Worm (Caenorhabditis elegans) whole organism, L2 larva: ENCODE data around the gene C30F2.2.

Source experiments
- C34F6.9 ChIP-seq: fragments of 150-350 bp; optimal IDR thresholded peaks from 2 replicates; lab custom pipeline; 2014; ENCODE audit warnings: missing biosample characterization, missing genetic modification characterization
- F13H6.1 ChIP-seq: sonication (generic microtip); optimal IDR thresholded peaks from 2 replicates; lab custom pipeline; 2016; ENCODE audit warnings: missing genetic modification characterization, missing compliant biosample characterization
- R02D3.7 ChIP-seq: fragments of 150-350 bp; optimal IDR thresholded peaks from 2 replicates; lab custom pipeline; 2014; ENCODE audit warnings: missing biosample characterization, missing genetic modification characterization
- ZK546.5 ChIP-seq: sonication (generic microtip); optimal IDR thresholded peaks from 2 replicates; lab custom pipeline; 2017; ENCODE audit warnings: missing biosample characterization, missing genetic modification characterization
- alr-1 ChIP-seq: fragments of 150-350 bp; optimal IDR thresholded peaks from 2 replicates; lab custom pipeline; 2014; ENCODE audit warnings: missing biosample characterization, missing genetic modification characterization
- aly-2 ChIP-seq: fragments of 150-350 bp; optimal IDR thresholded peaks from 2 replicates; lab custom pipeline; 2014; ENCODE audit warnings: missing biosample characterization, missing genetic modification characterization
- ama-1 ChIP-seq: fragments of 150-350 bp; optimal IDR thresholded peaks from 2 replicates; lab custom pipeline; 2018; ENCODE audit warnings: inconsistent platforms
- ceh-16 ChIP-seq: fragments of 150-350 bp; optimal IDR thresholded peaks from 2 replicates; lab custom pipeline; 2014; ENCODE audit warnings: missing biosample characterization, missing genetic modification characterization
- ceh-82 ChIP-seq: fragments of 150-350 bp; optimal IDR thresholded peaks from 2 replicates; lab custom pipeline; 2014; ENCODE audit warnings: missing biosample characterization, missing genetic modification characterization
- dmd-4 ChIP-seq: sonication (generic microtip); optimal IDR thresholded peaks from 2 replicates; lab custom pipeline; 2017; ENCODE audit warnings: missing biosample characterization, missing genetic modification characterization
- egl-27 ChIP-seq: sonication (generic microtip); optimal IDR thresholded peaks from 3 replicates; lab custom pipeline; 2017; ENCODE audit warnings: missing biosample characterization, missing genetic modification reagents, missing genetic modification characterization
- elt-1 ChIP-seq: fragments of 150-350 bp; optimal IDR thresholded peaks from 2 replicates; lab custom pipeline; 2014; ENCODE audit warnings: missing biosample characterization, missing genetic modification characterization
- elt-3 ChIP-seq: sonication (generic microtip); optimal IDR thresholded peaks from 2 replicates; lab custom pipeline; 2017; ENCODE audit warnings: missing biosample characterization, missing genetic modification characterization
- fos-1 ChIP-seq: fragments of 150-350 bp; optimal IDR thresholded peaks from 2 replicates; lab custom pipeline; 2014; ENCODE audit warnings: missing biosample characterization, missing genetic modification characterization
- lin-11 ChIP-seq: fragments of 150-350 bp; sonication (generic microtip); optimal IDR thresholded peaks from 2 replicates; lab custom pipeline; 2014; ENCODE audit warnings: missing biosample characterization, missing genetic modification characterization, inconsistent platforms, mixed read lengths
- lsy-2 ChIP-seq, 2 experiments: fragments of 150-350 bp in 1 of 2; sonication (generic microtip) in 1 of 2; optimal IDR thresholded peaks; 2 replicates each; lab custom pipeline; 2014 to 2017; ENCODE audit warnings: missing biosample characterization in 2 of 2, missing genetic modification characterization in 2 of 2
- mab-5 ChIP-seq: fragments of 150-350 bp; optimal IDR thresholded peaks from 2 replicates; lab custom pipeline; 2014; ENCODE audit warnings: missing biosample characterization, missing genetic modification characterization
- nhr-12 ChIP-seq: fragments of 150-350 bp; optimal IDR thresholded peaks from 2 replicates; lab custom pipeline; 2014; ENCODE audit warnings: missing biosample characterization, missing genetic modification characterization
- nhr-129 ChIP-seq: fragments of 150-350 bp; optimal IDR thresholded peaks from 2 replicates; lab custom pipeline; 2014; ENCODE audit warnings: missing biosample characterization, missing genetic modification characterization
- nhr-21 ChIP-seq: fragments of 150-350 bp; optimal IDR thresholded peaks from 2 replicates; lab custom pipeline; 2014; ENCODE audit warnings: missing biosample characterization, missing genetic modification characterization
- nhr-23 ChIP-seq: fragments of 150-350 bp; optimal IDR thresholded peaks from 2 replicates; lab custom pipeline; 2014; ENCODE audit warnings: missing biosample characterization, missing genetic modification reagents, missing genetic modification characterization
- nhr-25 ChIP-seq: fragments of 150-350 bp; sonication (generic microtip); optimal IDR thresholded peaks from 3 replicates; lab custom pipeline; 2014; ENCODE audit warnings: missing biosample characterization, missing genetic modification characterization
- nhr-6 ChIP-seq: fragments of 150-350 bp; optimal IDR thresholded peaks from 2 replicates; lab custom pipeline; 2014; ENCODE audit warnings: missing biosample characterization, missing genetic modification characterization
- sma-9 ChIP-seq, 2 experiments: fragments of 150-350 bp in 1 of 2; sonication (generic microtip) in 1 of 2; optimal IDR thresholded peaks; 2 replicates each; lab custom pipeline; 2014 to 2016; ENCODE audit warnings: missing genetic modification characterization in 2 of 2, mild to moderate bottlenecking in 1 of 2, missing biosample characterization in 1 of 2, missing compliant biosample characterization in 1 of 2, missing genetic modification reagents in 1 of 2, moderate library complexity in 1 of 2
- snpc-4 ChIP-seq: fragments of 150-350 bp; optimal IDR thresholded peaks from 2 replicates; lab custom pipeline; 2014; ENCODE audit warnings: missing biosample characterization, missing genetic modification characterization
- unc-39 ChIP-seq: fragments of 150-350 bp; optimal IDR thresholded peaks from 2 replicates; lab custom pipeline; 2014; ENCODE audit warnings: missing biosample characterization, missing genetic modification characterization
- ztf-11 ChIP-seq: sonication (generic microtip); optimal IDR thresholded peaks from 2 replicates; lab custom pipeline; 2017; ENCODE audit warnings: missing biosample characterization, missing genetic modification characterization

The C30F2.2 gene

ce11 chrX:16103396-16103795 is 18.4 kb upstream of the C30F2.2 start, which contains the start of gene ZK1073.2:
TSS of gene ZK1073.2 (plus strand) at chrX:16103696.
- TF ChIP-seq elt-1 (tag; lab: Kevin White, UChicago) (no peak), C34F6.9 (no peak), dmd-4 (tag; lab: Kevin White, UChicago) (no peak), nhr-129 (tag; lab: Kevin White, UChicago) (no peak), nhr-25 (tag; lab: Kevin White, UChicago) (no peak), lsy-2 (tag; optimal IDR thresholded peaks at IDR 0.05; lab: Kevin White, UChicago) (no peak), fos-1 (tag; lab: Kevin White, UChicago) (no peak), ztf-11 (tag; lab: Kevin White, UChicago) (no peak)

DNA sequence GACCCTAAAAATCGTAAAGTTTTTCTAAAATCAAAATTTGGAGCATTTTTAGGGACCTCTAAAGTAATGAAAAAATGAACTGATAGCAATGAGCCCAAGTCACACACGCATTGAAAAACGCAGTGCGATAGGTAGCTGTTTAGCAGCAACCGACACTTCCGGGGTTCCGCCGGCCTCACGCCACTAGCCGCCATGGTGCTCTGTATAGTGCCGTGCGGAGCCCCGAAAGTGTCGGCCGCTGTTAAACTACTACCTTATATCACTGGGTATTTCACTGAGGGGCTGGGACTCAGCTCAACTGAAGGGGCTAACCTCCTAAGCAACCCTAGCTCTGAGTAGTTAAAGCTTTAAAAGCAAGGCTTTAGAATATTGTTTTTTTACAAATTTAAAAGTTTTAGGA is 14.2 kb upstream of the C30F2.2 start:
- peak; percentile 22 for TF ChIP-seq snpc-4 (tag; lab: Kevin White, UChicago)
- TF ChIP-seq nhr-21: no peak

DNA sequence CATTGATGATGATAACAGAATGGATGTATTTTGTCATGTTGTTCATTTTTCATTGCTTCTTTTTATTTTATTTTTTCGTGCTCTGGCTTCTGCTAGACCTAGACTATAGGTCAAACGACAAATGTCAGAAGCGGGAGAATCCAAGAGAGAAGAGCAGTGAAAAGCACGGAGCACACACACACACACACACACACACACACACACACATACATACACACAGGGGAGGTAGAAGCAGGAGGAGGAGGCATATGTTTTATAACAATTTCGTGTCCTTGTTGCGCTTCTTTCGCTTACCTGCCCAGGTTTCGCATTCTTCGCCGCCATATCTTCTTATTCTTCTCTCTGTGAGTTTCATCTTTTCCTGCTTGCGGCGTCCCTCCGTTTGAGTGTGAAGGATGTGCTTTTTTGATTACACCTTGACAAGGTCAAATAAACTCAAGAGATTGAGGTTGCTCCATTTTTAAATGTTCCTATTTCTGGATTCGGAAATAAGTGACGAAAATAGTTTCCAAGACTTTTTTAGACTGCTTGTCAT is 13.2 kb upstream of the C30F2.2 start:
- TF ChIP-seq lsy-2 (tag; optimal IDR thresholded peaks at IDR 0.05; lab: Kevin White, UChicago) (peak in 1 of 2 experiments; percentile 17), sma-9 (GFP tag; optimal IDR thresholded peaks at IDR 0.05; lab: Kevin White, UChicago) (peak; percentile 39), sma-9 (tag; optimal IDR thresholded peaks at IDR 0.05; lab: Kevin White, UChicago) (no peak), ama-1 (no peak), elt-3 (tag; lab: Kevin White, UChicago) (no peak), F13H6.1 (tag; lab: Kevin White, UChicago) (peak; percentile 57), egl-27 (tag; lab: Kevin White, UChicago) (no peak), nhr-129 (tag; lab: Kevin White, UChicago) (peak; percentile 63), alr-1 (tag; lab: Kevin White, UChicago) (no peak), ZK546.5 (tag; lab: Kevin White, UChicago) (no peak)
- TF ChIP-seq, all 48 proteins: peak for 4

ce11 chrX:16094370-16094769 is 9.4 kb upstream of the C30F2.2 start, which contains the start of gene C30F2.5:
TSS of gene C30F2.5 (plus strand) at chrX:16094670.
- TF ChIP-seq nhr-23 (tag; lab: Kevin White, UChicago) (no peak), elt-3 (tag; lab: Kevin White, UChicago) (no peak), unc-39 (tag; lab: Kevin White, UChicago) (no peak), mab-5 (tag; lab: Kevin White, UChicago) (no peak), ceh-82 (tag; lab: Kevin White, UChicago) (no peak), ceh-16 (tag; lab: Kevin White, UChicago) (no peak), egl-27 (tag; lab: Kevin White, UChicago) (no peak), nhr-6 (no peak), aly-2 (tag; lab: Kevin White, UChicago) (no peak), alr-1 (tag; lab: Kevin White, UChicago) (no peak), lin-11 (tag; lab: Kevin White, UChicago) (no peak)

- TF ChIP-seq lsy-2 (tag; optimal IDR thresholded peaks at IDR 0.05; lab: Kevin White, UChicago) (no peak), snpc-4 (tag; lab: Kevin White, UChicago) (peak; percentile 85)
Observed at ce11 chrX:16091166-16091565, 6.2 kb upstream of the C30F2.2 start.

DNA sequence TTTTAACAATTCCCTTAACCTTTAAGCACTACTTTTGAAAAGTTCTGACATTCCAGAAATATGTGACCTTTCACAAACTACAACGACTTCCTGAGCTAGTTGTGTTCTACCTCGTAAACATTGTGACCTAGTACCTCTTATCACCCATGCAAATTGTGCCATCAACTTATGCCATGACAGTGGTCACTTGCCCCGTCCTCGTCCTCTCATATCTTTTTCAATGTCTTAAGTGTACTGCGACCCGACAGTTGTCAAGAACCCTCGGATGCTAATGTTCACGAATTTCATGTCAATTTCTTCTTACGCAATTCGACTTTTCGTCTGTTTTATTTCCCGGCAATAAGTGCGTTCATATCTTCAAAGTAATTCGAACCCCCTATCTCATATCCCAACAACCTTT is 2.8 kb upstream of the C30F2.2 start:
- no peak for TF ChIP-seq ceh-16 (tag; lab: Kevin White, UChicago)
- no peak for TF ChIP-seq nhr-12 (tag; lab: Kevin White, UChicago)
- TF ChIP-seq ztf-11 (tag; lab: Kevin White, UChicago): no peak
- no peak for TF ChIP-seq ceh-82 (tag; lab: Kevin White, UChicago)
- TF ChIP-seq R02D3.7 (tag; lab: Kevin White, UChicago): no peak
- TF ChIP-seq F13H6.1 (tag; lab: Kevin White, UChicago): peak; percentile 26
- TF ChIP-seq unc-39 (tag; lab: Kevin White, UChicago): no peak

- TF ChIP-seq F13H6.1 (tag; lab: Kevin White, UChicago) (peak; percentile 67), egl-27 (tag; lab: Kevin White, UChicago) (no peak)
Observed at ce11 chrX:16082024-16082423, 3.0 kb downstream of the C30F2.2 start, which contains the start of gene idpp-14. TSS of gene idpp-14 (plus strand) at chrX:16082347.
